Worm (Caenorhabditis elegans) whole organism, L3 larva: ENCODE results near the gene F14E5.8.

Experiments
- ceh-28 ChIP-seq: fragments of 150-350 bp; optimal IDR thresholded peaks from 2 replicates; lab custom pipeline; 2014; ENCODE audit warnings: missing biosample characterization, missing genetic modification reagents, missing genetic modification characterization
- ceh-82 ChIP-seq: fragments of 150-350 bp; optimal IDR thresholded peaks from 2 replicates; lab custom pipeline; 2014; ENCODE audit warnings: missing biosample characterization, missing genetic modification characterization
- daf-12 ChIP-seq: fragments of 150-350 bp; optimal IDR thresholded peaks from 2 replicates; lab custom pipeline; 2014; ENCODE audit warnings: missing biosample characterization, missing genetic modification reagents, missing genetic modification characterization
- egl-27 ChIP-seq: sonication (generic microtip); optimal IDR thresholded peaks from 4 replicates; lab custom pipeline; 2017; ENCODE audit warnings: missing biosample characterization, missing genetic modification reagents, missing genetic modification characterization
- elt-2 ChIP-seq: sonication (generic microtip); optimal IDR thresholded peaks from 2 replicates; lab custom pipeline; 2016; ENCODE audit warnings: missing genetic modification reagents, mild to moderate bottlenecking, missing genetic modification characterization, missing compliant biosample characterization
- elt-3 ChIP-seq, 3 experiments: fragments of 150-350 bp in 1 of 3; sonication (generic microtip) in 2 of 3; optimal IDR thresholded peaks; 2 replicates in 2 of 3; 4 replicates in 1 of 3; lab custom pipeline; 2014 to 2017; ENCODE audit warnings: missing biosample characterization in 3 of 3, missing genetic modification characterization in 3 of 3
- eor-1 ChIP-seq, 2 experiments: fragments of 150-350 bp; optimal IDR thresholded peaks; 2 replicates each; lab custom pipeline; 2014 to 2018; ENCODE audit warnings: missing biosample characterization in 2 of 2, missing genetic modification characterization in 2 of 2
- fkh-2 ChIP-seq: fragments of 150-350 bp; optimal IDR thresholded peaks from 2 replicates; lab custom pipeline; 2014; ENCODE audit warnings: missing biosample characterization, missing genetic modification reagents, missing genetic modification characterization
- fos-1 ChIP-seq: fragments of 150-350 bp; optimal IDR thresholded peaks from 2 replicates; lab custom pipeline; 2014; ENCODE audit warnings: missing biosample characterization, missing genetic modification characterization
- hmg-11 ChIP-seq: sonication (generic microtip); optimal IDR thresholded peaks from 2 replicates; lab custom pipeline; 2016; ENCODE audit warnings: missing genetic modification characterization, missing compliant biosample characterization
- jun-1 ChIP-seq: fragments of 150-350 bp; optimal IDR thresholded peaks from 2 replicates; lab custom pipeline; 2014; ENCODE audit warnings: missing biosample characterization, missing genetic modification reagents, missing genetic modification characterization
- lin-15B ChIP-seq: fragments of 150-350 bp; optimal IDR thresholded peaks from 2 replicates; lab custom pipeline; 2014; ENCODE audit warnings: missing biosample characterization, missing genetic modification characterization
- lin-39 ChIP-seq: fragments of 150-350 bp; optimal IDR thresholded peaks from 2 replicates; lab custom pipeline; 2018; ENCODE audit warnings: missing biosample characterization, missing genetic modification reagents, missing genetic modification characterization
- lsy-12 ChIP-seq: sonication (generic microtip); optimal IDR thresholded peaks from 2 replicates; lab custom pipeline; 2016; ENCODE audit warnings: mild to moderate bottlenecking, missing genetic modification characterization, missing compliant biosample characterization
- mdl-1 ChIP-seq: fragments of 150-350 bp; optimal IDR thresholded peaks from 2 replicates; lab custom pipeline; 2014; ENCODE audit warnings: missing biosample characterization, missing genetic modification characterization
- mml-1 ChIP-seq: fragments of 150-350 bp; sonication (generic microtip); optimal IDR thresholded peaks from 3 replicates; lab custom pipeline; 2014; ENCODE audit warnings: missing biosample characterization, missing genetic modification characterization
- nhr-12 ChIP-seq: fragments of 150-350 bp; optimal IDR thresholded peaks from 2 replicates; lab custom pipeline; 2014; ENCODE audit warnings: missing biosample characterization, missing genetic modification characterization
- nhr-23 ChIP-seq: fragments of 150-350 bp; optimal IDR thresholded peaks from 2 replicates; lab custom pipeline; 2014; ENCODE audit warnings: missing biosample characterization, missing genetic modification reagents, missing genetic modification characterization
- nhr-237 ChIP-seq: fragments of 150-350 bp; optimal IDR thresholded peaks from 2 replicates; lab custom pipeline; 2014; ENCODE audit warnings: missing biosample characterization, missing genetic modification characterization
- nhr-28 ChIP-seq: fragments of 150-350 bp; optimal IDR thresholded peaks from 2 replicates; lab custom pipeline; 2014; ENCODE audit warnings: missing biosample characterization, missing genetic modification characterization
- nhr-43 ChIP-seq: sonication (generic microtip); optimal IDR thresholded peaks from 2 replicates; lab custom pipeline; 2016; ENCODE audit warnings: mild to moderate bottlenecking, missing genetic modification characterization, missing compliant biosample characterization; ENCODE audit not compliant: poor library complexity, severe bottlenecking
- nhr-67 ChIP-seq: fragments of 150-350 bp; optimal IDR thresholded peaks from 2 replicates; lab custom pipeline; 2014; ENCODE audit warnings: missing biosample characterization, missing genetic modification characterization
- nhr-76 ChIP-seq: fragments of 150-350 bp; sonication (generic microtip); optimal IDR thresholded peaks from 5 replicates; lab custom pipeline; 2014; ENCODE audit warnings: missing biosample characterization, missing genetic modification characterization
- nhr-77 ChIP-seq: fragments of 150-350 bp; optimal IDR thresholded peaks from 2 replicates; lab custom pipeline; 2014; ENCODE audit warnings: missing biosample characterization, missing genetic modification characterization
- pha-4 ChIP-seq: fragments of 150-350 bp; optimal IDR thresholded peaks from 2 replicates; lab custom pipeline; 2014; ENCODE audit warnings: missing biosample characterization, missing genetic modification reagents, missing genetic modification characterization
- pqm-1 ChIP-seq: fragments of 150-350 bp; optimal IDR thresholded peaks from 2 replicates; lab custom pipeline; 2017; ENCODE audit warnings: missing biosample characterization, missing genetic modification characterization, inconsistent platforms
- sea-2 ChIP-seq: fragments of 150-350 bp; sonication (generic microtip); optimal IDR thresholded peaks from 4 replicates; lab custom pipeline; 2014; ENCODE audit warnings: missing biosample characterization, missing genetic modification reagents, missing genetic modification characterization
- skn-1 ChIP-seq: fragments of 150-350 bp; optimal IDR thresholded peaks from 2 replicates; lab custom pipeline; 2014; ENCODE audit warnings: missing biosample characterization, missing genetic modification characterization
- snpc-4 ChIP-seq: fragments of 150-350 bp; optimal IDR thresholded peaks from 2 replicates; lab custom pipeline; 2014; ENCODE audit warnings: missing biosample characterization, missing genetic modification characterization
- unc-62 ChIP-seq: fragments of 150-350 bp; sonication (generic microtip); optimal IDR thresholded peaks from 4 replicates; lab custom pipeline; 2014; ENCODE audit warnings: missing biosample characterization, missing genetic modification reagents, missing genetic modification characterization
- ztf-11 ChIP-seq: fragments of 150-350 bp; optimal IDR thresholded peaks from 2 replicates; lab custom pipeline; 2014; ENCODE audit warnings: missing biosample characterization, missing genetic modification characterization
- ztf-4 ChIP-seq: fragments of 150-350 bp; optimal IDR thresholded peaks from 2 replicates; lab custom pipeline; 2014; ENCODE audit warnings: missing biosample characterization, missing genetic modification characterization

Gene F14E5.8

DNA sequence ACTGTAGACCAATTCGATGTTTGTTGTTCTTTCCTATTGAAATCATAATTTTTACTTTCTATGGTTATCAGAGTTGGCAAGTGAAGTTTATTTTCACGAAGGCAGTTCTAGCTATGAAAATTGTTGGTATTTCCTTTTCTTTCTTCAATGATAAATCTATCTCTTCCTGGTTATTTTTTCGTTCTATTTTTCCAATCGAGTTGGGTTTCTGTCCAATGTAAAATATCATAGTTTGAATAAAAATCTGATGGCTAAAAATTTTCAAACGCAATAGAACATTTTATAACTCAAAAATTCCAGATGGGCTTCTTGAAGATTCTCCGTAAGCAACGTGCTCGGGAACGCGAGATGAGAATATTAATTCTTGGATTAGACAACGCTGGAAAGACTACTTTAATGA is 24.1 kb downstream of the F14E5.8 start, which contains the start of gene evl-20:
Gene evl-20, plus strand, starts transcription at position 301 of the 400 bp plus-strand sequence.
- no peak for TF ChIP-seq ceh-82 (tag; lab: Kevin White, UChicago)
- no peak for TF ChIP-seq skn-1
- TF ChIP-seq nhr-43 (tag; lab: Kevin White, UChicago): no peak
- TF ChIP-seq mdl-1: no peak
- no peak for TF ChIP-seq pqm-1
- TF ChIP-seq snpc-4: no peak
- TF ChIP-seq fkh-2 (tag; lab: Kevin White, UChicago): no peak
- TF ChIP-seq pha-4: no peak
- no peak for TF ChIP-seq nhr-77
- TF ChIP-seq ztf-11 (tag; lab: Kevin White, UChicago): no peak
- no peak for TF ChIP-seq nhr-237
- no peak for TF ChIP-seq egl-27
- TF ChIP-seq elt-2 (tag; lab: Kevin White, UChicago): no peak

ce11 chrII:8446731-8447130 is 26.8 kb downstream of the F14E5.8 start, which contains the start of gene cut-3:
Gene cut-3 (minus strand): TSS chrII:8446831.
- TF ChIP-seq fos-1: no peak
- TF ChIP-seq ceh-28 (tag; lab: Kevin White, UChicago): no peak
- no peak for TF ChIP-seq mml-1 (tag; lab: Kevin White, UChicago)
- TF ChIP-seq lin-15B: no peak
- TF ChIP-seq nhr-67 (tag; lab: Kevin White, UChicago): no peak
- TF ChIP-seq elt-3 (tag; optimal IDR thresholded peaks at IDR 0.05; lab: Kevin White, UChicago): no peak
- TF ChIP-seq, all 47 proteins: peak for 0

- TF ChIP-seq jun-1 (peak; percentile 12), hmg-11 (tag; lab: Kevin White, UChicago) (no peak), pha-4 (peak; percentile 55), ceh-28 (tag; lab: Kevin White, UChicago) (no peak), pqm-1 (peak; percentile 30)
Observed at ce11 chrII:8449660-8450118, 29.8 kb downstream of the F14E5.8 start, which contains the start of gene F22B5.4. Gene F22B5.4 (plus strand): TSS chrII:8449710.

ce11 chrII:8450750-8451149 is 30.9 kb downstream of the F14E5.8 start:
- TF ChIP-seq ztf-4 (tag; lab: Kevin White, UChicago) (no peak), lin-39 (tag; lab: Kevin White, UChicago) (no peak), nhr-237 (no peak), egl-27 (no peak), pha-4 (peak; percentile 10), elt-2 (tag; lab: Kevin White, UChicago) (no peak), nhr-77 (no peak)

- peak; percentile 90 for TF ChIP-seq lin-39 (tag; lab: Kevin White, UChicago)
- no peak for TF ChIP-seq nhr-237
- peak; percentile 73 for TF ChIP-seq pha-4
Observed at ce11 chrII:8451425-8451824, 31.5 kb downstream of the F14E5.8 start.

- TF ChIP-seq daf-12 (no peak), lsy-12 (no peak), elt-3 (tag; optimal IDR thresholded peaks at IDR 0.05; lab: Kevin White, UChicago) (no peak), lin-39 (tag; lab: Kevin White, UChicago) (no peak), nhr-28 (tag; lab: Kevin White, UChicago) (no peak), nhr-67 (tag; lab: Kevin White, UChicago) (no peak), sea-2 (no peak), nhr-12 (tag; lab: Kevin White, UChicago) (no peak), unc-62 (GFP tag; lab: Kevin White, UChicago) (no peak), nhr-76 (tag; lab: Kevin White, UChicago) (no peak), fkh-2 (tag; lab: Kevin White, UChicago) (no peak), eor-1 (tag; optimal IDR thresholded peaks at IDR 0.05; lab: Kevin White, UChicago) (no peak), nhr-23 (no peak)
Observed at ce11 chrII:8454513-8454912, 34.6 kb downstream of the F14E5.8 start, which contains the start of gene F22B5.5. Gene F22B5.5 (minus strand): TSS chrII:8454613.
